Worm (Caenorhabditis elegans): ENCODE data around the gene abu-11.
A peak's percentile ranks its signal among the peaks of the same experiment; 100 is the strongest.

abu-11 gene

DNA sequence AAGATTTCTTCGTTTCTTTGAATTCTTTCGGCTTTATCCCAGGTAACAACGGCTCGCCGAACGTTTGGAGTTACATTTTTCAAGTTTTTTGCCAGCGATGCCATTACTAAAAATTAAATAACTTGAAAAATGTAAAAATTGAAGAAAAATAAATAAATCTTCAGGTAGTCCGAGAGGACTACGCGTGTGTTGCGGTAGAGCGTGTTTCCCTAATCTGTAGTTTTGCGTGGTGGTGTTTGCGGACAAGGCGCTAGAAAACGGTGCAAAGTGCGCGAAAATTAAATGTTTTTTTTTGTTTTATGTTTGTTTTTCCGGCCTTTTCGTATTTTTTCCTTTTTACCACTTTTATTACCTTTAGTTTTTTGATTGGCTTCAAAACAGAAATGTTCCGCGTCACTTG, 38.5 kb downstream of the abu-11 start, which contains the start of gene mrpl-28 (continued):
- TF ChIP-seq Y105C5A.15 (GFP tag; IDR thresholded peaks at IDR 0.05) (no peak), mdt-29 (GFP tag; IDR thresholded peaks at IDR 0.05) (no peak), ztf-11 (tag; optimal IDR thresholded peaks at IDR 0.05) (no peak), ceh-62 (tag; optimal IDR thresholded peaks at IDR 0.05) (no peak), unc-39 (tag; optimal IDR thresholded peaks at IDR 0.05) (no peak), nhr-111 (GFP tag; optimal IDR thresholded peaks at IDR 0.05) (no peak), nhr-76 (tag; optimal IDR thresholded peaks at IDR 0.05) (no peak), skn-1 (tag; optimal IDR thresholded peaks at IDR 0.05) (no peak), zip-11 (GFP tag; IDR thresholded peaks at IDR 0.05) (no peak), ceh-82 (tag; optimal IDR thresholded peaks at IDR 0.05) (no peak), fos-1 (tag; optimal IDR thresholded peaks at IDR 0.05) (no peak), ctbp-1 (GFP tag; IDR thresholded peaks at IDR 0.05) (peak; percentile 72), zip-2 (tag; optimal IDR thresholded peaks at IDR 0.05) (no peak), dve-1 (tag; optimal IDR thresholded peaks at IDR 0.05; ENCODE audit: insufficient read depth) (peak; percentile 92), php-3 (GFP tag; IDR thresholded peaks at IDR 0.05) (no peak), zfp-2 (tag; optimal IDR thresholded peaks at IDR 0.05) (peak; percentile 39), ZK546.5 (tag; optimal IDR thresholded peaks at IDR 0.05) (no peak), lin-15B (tag; optimal IDR thresholded peaks at IDR 0.05) (peak; percentile 87), nhr-48 (tag; optimal IDR thresholded peaks at IDR 0.05) (peak; percentile 47), lir-3 (tag; optimal IDR thresholded peaks at IDR 0.05) (no peak), ces-1 (GFP tag; optimal IDR thresholded peaks at IDR 0.05) (peak; percentile 19), lin-13 (GFP tag; optimal IDR thresholded peaks at IDR 0.05) (peak; percentile 87), mxl-2 (GFP tag; conservative IDR thresholded peaks at IDR 0.05) (no peak), fkh-10 (GFP tag; optimal IDR thresholded peaks at IDR 0.05) (peak; percentile 78), unc-62 (GFP tag; optimal IDR thresholded peaks at IDR 0.05 in 1 of 2) (peak in 1 of 2 experiments; percentile 93), unc-62 (tag; optimal IDR thresholded peaks at IDR 0.05) (no peak), sdz-12 (GFP tag; optimal IDR thresholded peaks at IDR 0.05) (no peak), vab-7 (GFP tag; IDR thresholded peaks at IDR 0.05) (0 out of 2 replicates have a peak, but pooled peaks have one; percentile 19), hlh-30 (tag; optimal IDR thresholded peaks at IDR 0.05; ENCODE audit: insufficient read depth) (peak; percentile 81), ceh-32 (tag; optimal IDR thresholded peaks at IDR 0.05; ENCODE audit: poor library complexity) (peak; percentile 45), Y75B8A.6 (GFP tag; IDR thresholded peaks at IDR 0.05) (no peak), mep-1 (tag; optimal IDR thresholded peaks at IDR 0.05) (peak; percentile 89), Y48G9A.11 (GFP tag; IDR thresholded peaks at IDR 0.05) (peak; percentile 60; the same call in 1 of the 2 replicates), F10B5.3 (tag; optimal IDR thresholded peaks at IDR 0.05) (peak; percentile 77), hlh-11 (tag; optimal IDR thresholded peaks at IDR 0.05) (peak; percentile 81), tag-97 (GFP tag; IDR thresholded peaks at IDR 0.05) (no peak), unc-130 (GFP tag; optimal IDR thresholded peaks at IDR 0.05) (peak; percentile 33), nhr-25 (tag; optimal IDR thresholded peaks at IDR 0.05; ENCODE audit: borderline replicate concordance, insufficient read depth) (peak; percentile 36), saeg-2 (GFP tag; IDR thresholded peaks at IDR 0.05) (no peak), spr-3 (GFP tag; optimal IDR thresholded peaks at IDR 0.05) (peak; percentile 55), dmd-6 (GFP tag; IDR thresholded peaks at IDR 0.05) (peak; percentile 80), lim-7 (GFP tag; IDR thresholded peaks at IDR 0.05) (no peak), D1046.2 (GFP tag; IDR thresholded peaks at IDR 0.05) (no peak), dmd-9 (GFP tag; IDR thresholded peaks at IDR 0.05) (no peak), snpc-1.2 (GFP tag; IDR thresholded peaks at IDR 0.05) (0 out of 2 replicates have a peak, but pooled peaks have one; percentile 16), nhr-10 (tag; optimal IDR thresholded peaks at IDR 0.05) (no peak), daf-12 (tag; optimal IDR thresholded peaks at IDR 0.05) (no peak), madf-9 (GFP tag; conservative IDR thresholded peaks at IDR 0.05) (0 out of 2 replicates have a peak, but pooled peaks have one; percentile 49), mxl-3 (GFP tag; optimal IDR thresholded peaks at IDR 0.05) (peak; percentile 30), ceh-20 (GFP tag; IDR thresholded peaks at IDR 0.05) (peak; percentile 74), ztf-7 (tag; optimal IDR thresholded peaks at IDR 0.05) (peak; percentile 48), nhr-6 (tag; optimal IDR thresholded peaks at IDR 0.05) (peak; percentile 59)

All from whole organism, L4 larva.